Fruit fly (Drosophila melanogaster): ENCODE results near the gene CAHbeta.

Gene CAHbeta

dm6 chr3R:8980776-8981165 is at the start of gene CAHbeta:
Gene CAHbeta (plus strand): TSS chr3R:8980860.
- TF ChIP-seq pan (optimal IDR thresholded peaks at IDR 0.05): no peak
- TF ChIP-seq EcR (GFP tag; optimal IDR thresholded peaks at IDR 0.05): no peak
- no peak for TF ChIP-seq CG8478 (optimal IDR thresholded peaks at IDR 0.05)
- no peak for TF ChIP-seq usp (GFP tag; optimal IDR thresholded peaks at IDR 0.05)
- TF ChIP-seq psq (optimal IDR thresholded peaks at IDR 0.05): no peak
- TF ChIP-seq Dll (optimal IDR thresholded peaks at IDR 0.05): no peak

- TF ChIP-seq usp (GFP tag; optimal IDR thresholded peaks at IDR 0.05) (no peak), Dll (optimal IDR thresholded peaks at IDR 0.05) (peak; percentile 49)
These were observed 49.6 kb upstream of the CAHbeta start for dm6 chr3R:8931064-8931419.

dm6 chr3R:8931777-8932345 is 48.8 kb upstream of the CAHbeta start, which contains the start of gene pyd:
Gene pyd (minus strand): TSS chr3R:8931896.
- TF ChIP-seq CG8478 (optimal IDR thresholded peaks at IDR 0.05) (no peak), usp (GFP tag; optimal IDR thresholded peaks at IDR 0.05) (no peak), EcR (GFP tag; optimal IDR thresholded peaks at IDR 0.05) (no peak), Dll (optimal IDR thresholded peaks at IDR 0.05) (no peak), pan (optimal IDR thresholded peaks at IDR 0.05) (no peak), psq (optimal IDR thresholded peaks at IDR 0.05) (no peak)

- TF ChIP-seq pan (optimal IDR thresholded peaks at IDR 0.05) (no peak), EcR (GFP tag; optimal IDR thresholded peaks at IDR 0.05) (no peak), Dll (optimal IDR thresholded peaks at IDR 0.05) (no peak), psq (optimal IDR thresholded peaks at IDR 0.05) (no peak), CG8478 (optimal IDR thresholded peaks at IDR 0.05) (no peak), usp (GFP tag; optimal IDR thresholded peaks at IDR 0.05) (no peak)
These were observed 47.9 kb upstream of the CAHbeta start for dm6 chr3R:8932741-8933140.

- TF ChIP-seq psq (optimal IDR thresholded peaks at IDR 0.05): no peak
- no peak for TF ChIP-seq CG8478 (optimal IDR thresholded peaks at IDR 0.05)
- no peak for TF ChIP-seq Dll (optimal IDR thresholded peaks at IDR 0.05)
- TF ChIP-seq pan (optimal IDR thresholded peaks at IDR 0.05): no peak
- TF ChIP-seq usp (GFP tag; optimal IDR thresholded peaks at IDR 0.05): no peak
- TF ChIP-seq EcR (GFP tag; optimal IDR thresholded peaks at IDR 0.05): no peak
These were observed 45.7 kb upstream of the CAHbeta start, which contains the start of gene osk for dm6 chr3R:8934930-8935329. Gene osk (plus strand): TSS chr3R:8935126.

dm6 chr3R:8938494-8939404 is 41.9 kb upstream of the CAHbeta start, which contains the start of gene ScsbetaA:
Gene ScsbetaA (plus strand): TSS chr3R:8938724.
- no peak for TF ChIP-seq CG8478 (optimal IDR thresholded peaks at IDR 0.05)
- no peak for TF ChIP-seq usp (GFP tag; optimal IDR thresholded peaks at IDR 0.05)
- no peak for TF ChIP-seq pan (optimal IDR thresholded peaks at IDR 0.05)
- no peak for TF ChIP-seq Dll (optimal IDR thresholded peaks at IDR 0.05)
- no peak for TF ChIP-seq EcR (GFP tag; optimal IDR thresholded peaks at IDR 0.05)
- no peak for TF ChIP-seq psq (optimal IDR thresholded peaks at IDR 0.05)

dm6 chr3R:8939750-8940149 is 40.9 kb upstream of the CAHbeta start:
- no peak for TF ChIP-seq usp (GFP tag; optimal IDR thresholded peaks at IDR 0.05)
- TF ChIP-seq psq (optimal IDR thresholded peaks at IDR 0.05): no peak
- no peak for TF ChIP-seq EcR (GFP tag; optimal IDR thresholded peaks at IDR 0.05)
- no peak for TF ChIP-seq pan (optimal IDR thresholded peaks at IDR 0.05)

dm6 chr3R:8944866-8945265 is 35.8 kb upstream of the CAHbeta start, which contains the start of gene CG11964:
Gene CG11964 (minus strand): TSS chr3R:8945020.
- TF ChIP-seq pan (optimal IDR thresholded peaks at IDR 0.05) (no peak), EcR (GFP tag; optimal IDR thresholded peaks at IDR 0.05) (no peak), usp (GFP tag; optimal IDR thresholded peaks at IDR 0.05) (no peak), Dll (optimal IDR thresholded peaks at IDR 0.05) (no peak)

- TF ChIP-seq EcR (GFP tag; optimal IDR thresholded peaks at IDR 0.05): no peak
- no peak for TF ChIP-seq pan (optimal IDR thresholded peaks at IDR 0.05)
- no peak for TF ChIP-seq CG8478 (optimal IDR thresholded peaks at IDR 0.05)
- TF ChIP-seq Dll (optimal IDR thresholded peaks at IDR 0.05): no peak
- no peak for TF ChIP-seq psq (optimal IDR thresholded peaks at IDR 0.05)
These were observed 34.9 kb upstream of the CAHbeta start for dm6 chr3R:8945502-8946324.

- no peak for TF ChIP-seq pan (optimal IDR thresholded peaks at IDR 0.05)
- TF ChIP-seq usp (GFP tag; optimal IDR thresholded peaks at IDR 0.05): no peak
- no peak for TF ChIP-seq EcR (GFP tag; optimal IDR thresholded peaks at IDR 0.05)
- TF ChIP-seq CG8478 (optimal IDR thresholded peaks at IDR 0.05): no peak
- no peak for TF ChIP-seq Dll (optimal IDR thresholded peaks at IDR 0.05)
- no peak for TF ChIP-seq psq (optimal IDR thresholded peaks at IDR 0.05)
These were observed 34.2 kb upstream of the CAHbeta start for dm6 chr3R:8946429-8946828.

dm6 chr3R:8947757-8948428 is 32.8 kb upstream of the CAHbeta start:
- TF ChIP-seq EcR (GFP tag; optimal IDR thresholded peaks at IDR 0.05) (no peak), usp (GFP tag; optimal IDR thresholded peaks at IDR 0.05) (no peak), CG8478 (optimal IDR thresholded peaks at IDR 0.05) (no peak), Dll (optimal IDR thresholded peaks at IDR 0.05) (no peak), psq (optimal IDR thresholded peaks at IDR 0.05) (no peak), pan (optimal IDR thresholded peaks at IDR 0.05) (no peak)
